Fruit fly (Drosophila melanogaster): ENCODE data around the gene KrT95D.

Gene KrT95D

DNA sequence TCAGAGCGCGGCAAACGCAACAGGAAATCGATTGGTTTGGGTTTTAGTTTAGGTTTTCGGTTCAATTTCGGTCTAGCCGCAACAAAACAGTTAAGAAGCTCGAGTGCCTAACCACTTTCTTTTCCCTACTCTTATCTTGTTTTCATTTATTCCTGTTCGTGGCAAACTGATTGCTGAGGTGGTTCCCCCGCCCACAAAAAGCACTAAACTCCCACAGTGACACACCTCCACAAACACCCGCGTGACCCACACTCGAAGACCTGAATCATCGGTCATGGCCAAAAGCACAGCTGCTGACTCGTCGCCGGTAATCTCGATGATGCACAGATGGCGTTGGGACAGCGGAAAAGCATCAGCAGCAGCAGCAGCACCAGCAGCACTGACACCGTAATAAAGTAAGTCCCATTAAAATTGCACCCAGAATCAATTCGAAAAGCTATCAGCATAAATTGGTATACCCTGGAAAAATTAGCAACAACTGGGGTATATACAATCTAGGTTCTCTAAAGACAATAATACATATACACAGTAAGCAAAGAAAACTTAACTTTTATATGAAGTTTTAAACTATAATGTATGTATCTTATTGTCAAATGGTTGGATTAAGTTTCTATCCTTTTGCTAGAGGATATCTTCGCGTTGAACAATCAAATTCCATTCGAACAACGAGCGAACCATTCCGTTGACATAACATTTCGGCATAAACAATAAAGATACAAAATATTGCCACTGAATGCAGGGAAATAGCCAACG is 5.7 kb downstream of the KrT95D start (continued):
- TF ChIP-seq CG8290 (GFP tag; optimal IDR thresholded peaks at IDR 0.05) (no peak), CG8290 (tag; optimal IDR thresholded peaks at IDR 0.05) (peak in 1 of 2 experiments; percentile 29), cg (GFP tag; optimal IDR thresholded peaks at IDR 0.05) (no peak), CG34224 (GFP tag; IDR thresholded peaks at IDR 0.05; ENCODE audit: partially characterized antibody) (no peak), CG4854 (GFP tag; optimal IDR thresholded peaks at IDR 0.05) (no peak), NFAT (GFP tag; IDR thresholded peaks at IDR 0.05) (no peak), CG12769 (tag; optimal IDR thresholded peaks at IDR 0.05) (peak; percentile 36), wdn (GFP tag; IDR thresholded peaks at IDR 0.05) (no peak), CG1024 (GFP tag; IDR thresholded peaks at IDR 0.05) (no peak), lola (GFP tag; optimal IDR thresholded peaks at IDR 0.05) (peak in 1 of 3 experiments; percentile 17), sr (GFP tag; IDR thresholded peaks at IDR 0.05) (peak; percentile 67; the same call in 2 of the 3 replicates), Trl (optimal IDR thresholded peaks at IDR 0.05) (no peak), Trl (GFP tag; optimal IDR thresholded peaks at IDR 0.05) (no peak), CTCF (GFP tag; optimal IDR thresholded peaks at IDR 0.05) (no peak), gfzf (GFP tag; optimal IDR thresholded peaks at IDR 0.05) (no peak), zen2 (GFP tag; IDR thresholded peaks at IDR 0.05; ENCODE audit: partially characterized antibody) (no peak), dan (GFP tag; IDR thresholded peaks at IDR 0.05) (no peak), Dfd (GFP tag; optimal IDR thresholded peaks at IDR 0.05) (no peak), hkb (optimal IDR thresholded peaks at IDR 0.05) (no peak), hkb (GFP tag; IDR thresholded peaks at IDR 0.05) (peak; percentile 42; the same call in 1 of the 2 replicates), E2f1 (GFP tag; IDR thresholded peaks at IDR 0.05) (no peak), CG12744 (GFP tag; optimal IDR thresholded peaks at IDR 0.05) (no peak), CG13624 (GFP tag; optimal IDR thresholded peaks at IDR 0.05) (peak; percentile 21), PHDP (tag; optimal IDR thresholded peaks at IDR 0.05) (peak; percentile 36), Lim3 (GFP tag; IDR thresholded peaks at IDR 0.05) (no peak), CG8924 (tag; optimal IDR thresholded peaks at IDR 0.05) (peak; percentile 47), salm (tag; optimal IDR thresholded peaks at IDR 0.05) (no peak), Ptx1 (GFP tag; IDR thresholded peaks at IDR 0.05) (peak; percentile 46), CG10321 (GFP tag; IDR thresholded peaks at IDR 0.05) (no peak), CG7271 (tag; optimal IDR thresholded peaks at IDR 0.05) (no peak), cwo (GFP tag; optimal IDR thresholded peaks at IDR 0.05) (no peak), CG14667 (GFP tag; IDR thresholded peaks at IDR 0.05) (no peak), shn (GFP tag; optimal IDR thresholded peaks at IDR 0.05) (no peak), ems (GFP tag; optimal IDR thresholded peaks at IDR 0.05) (no peak), jigr1 (GFP tag; IDR thresholded peaks at IDR 0.05) (no peak), dati (GFP tag; IDR thresholded peaks at IDR 0.05) (no peak), CG4328 (GFP tag; optimal IDR thresholded peaks at IDR 0.05) (no peak), CG9609 (GFP tag; optimal IDR thresholded peaks at IDR 0.05) (no peak), CG31224 (GFP tag; IDR thresholded peaks at IDR 0.05) (no peak), wor (GFP tag; IDR thresholded peaks at IDR 0.05) (no peak), fd64A (GFP tag; optimal IDR thresholded peaks at IDR 0.05) (no peak), Bgb (GFP tag; IDR thresholded peaks at IDR 0.05; ENCODE audit: partially characterized antibody) (no peak), HLHmδ (GFP tag; optimal IDR thresholded peaks at IDR 0.05) (no peak), gem (tag; optimal IDR thresholded peaks at IDR 0.05) (peak; percentile 58), Nf-YA (GFP tag; IDR thresholded peaks at IDR 0.05) (no peak), sim (GFP tag; IDR thresholded peaks at IDR 0.05) (no peak), CG4617 (GFP tag; optimal IDR thresholded peaks at IDR 0.05; ENCODE audit: borderline replicate concordance) (no peak), CG31388 (GFP tag; optimal IDR thresholded peaks at IDR 0.05) (no peak), YL-1 (GFP tag; optimal IDR thresholded peaks at IDR 0.05) (no peak), CG11695 (GFP tag; IDR thresholded peaks at IDR 0.05) (peak; percentile 37; the same call in 1 of the 3 replicates), CG11723 (GFP tag; optimal IDR thresholded peaks at IDR 0.05) (no peak), Hmr (GFP tag; optimal IDR thresholded peaks at IDR 0.05) (no peak)

All from whole organism, embryonic.